Worm (Caenorhabditis elegans) whole organism, midembryonic: Measurements from ENCODE around the gene kap-1.

ENCODE experiments used
- T22C8.4 ChIP-seq: fragments of 200-800 bp; sonication (Bioruptor generic); IDR thresholded peaks from 2 replicates; pipeline ENCODE4 v1.3.6; 2022; ENCODE audit warnings: missing genetic modification characterization, missing compliant biosample characterization
- cog-1 ChIP-seq: sonication (generic microtip); optimal IDR thresholded peaks from 2 replicates; lab custom pipeline; 2016; ENCODE audit warnings: missing genetic modification characterization, missing compliant biosample characterization
- klf-2 ChIP-seq: fragments of 200-800 bp; sonication (Bioruptor generic); conservative IDR thresholded peaks from 2 replicates; pipeline ENCODE4 v1.3.6; 2022; ENCODE audit warnings: missing genetic modification reagents, missing genetic modification characterization, missing compliant biosample characterization

- TF ChIP-seq cog-1, result no peak
- no peak for TF ChIP-seq T22C8.4 (GFP tag; lab: Robert Waterston, UW)
- no peak for TF ChIP-seq klf-2 (GFP tag; lab: Robert Waterston, UW)
Measured at ce11 chrIII:7329155-7329732, 9.4 kb upstream of the kap-1 start, which contains the start of gene lab-2.
